Fruit fly (Drosophila melanogaster): ENCODE data around the gene Cp7Fc.
A peak's percentile ranks its signal among the peaks of the same experiment; 100 is the strongest.

The Cp7Fc gene

dm6 chrX:8455019-8455555 is 21.8 kb upstream of the Cp7Fc start, which contains the start of gene org-1 (continued):
- TF ChIP-seq CG2678 (tag; optimal IDR thresholded peaks at IDR 0.05) (peak; percentile 95), schlank (tag; optimal IDR thresholded peaks at IDR 0.05) (peak; percentile 70), gsb (GFP tag; IDR thresholded peaks at IDR 0.05) (peak; percentile 94), CG3065 (GFP tag; optimal IDR thresholded peaks at IDR 0.05) (peak; percentile 89), Chrac-16 (GFP tag; optimal IDR thresholded peaks at IDR 0.05) (peak; percentile 96), crc (GFP tag; optimal IDR thresholded peaks at IDR 0.05) (peak; percentile 60), CG10565 (GFP tag; optimal IDR thresholded peaks at IDR 0.05) (peak; percentile 57), NK7.1 (GFP tag; optimal IDR thresholded peaks at IDR 0.05) (peak; percentile 75), nerfin-2 (GFP tag; IDR thresholded peaks at IDR 0.05; ENCODE audit: partially characterized antibody) (no peak), sob (GFP tag; IDR thresholded peaks at IDR 0.05) (peak; percentile 96), Six4 (GFP tag; optimal IDR thresholded peaks at IDR 0.05) (peak; percentile 93), Dek (tag; optimal IDR thresholded peaks at IDR 0.05) (peak; percentile 91), pan (optimal IDR thresholded peaks at IDR 0.05) (no peak), pan (GFP tag; optimal IDR thresholded peaks at IDR 0.05 in 1 of 2, IDR thresholded peaks at IDR 0.05 in 1 of 2) (peak in 1 of 2 experiments; percentile 97), CG17361 (GFP tag; IDR thresholded peaks at IDR 0.05) (peak; percentile 93), CG11398 (GFP tag; optimal IDR thresholded peaks at IDR 0.05) (peak; percentile 45), zfh2 (GFP tag; optimal IDR thresholded peaks at IDR 0.05) (peak; percentile 37), nom (GFP tag; optimal IDR thresholded peaks at IDR 0.05) (peak; percentile 84), wdn (GFP tag; IDR thresholded peaks at IDR 0.05) (peak; percentile 90), CG42726 (GFP tag; IDR thresholded peaks at IDR 0.05; ENCODE audit: partially characterized antibody) (0 out of 2 replicates have a peak, but pooled peaks have one; percentile 13), Lhr (GFP tag; optimal IDR thresholded peaks at IDR 0.05) (peak; percentile 85), CG17568 (GFP tag; optimal IDR thresholded peaks at IDR 0.05) (peak; percentile 90), ATbp (GFP tag; optimal IDR thresholded peaks at IDR 0.05) (peak; percentile 91), pros (GFP tag; optimal IDR thresholded peaks at IDR 0.05) (peak; percentile 23), Hr51 (GFP tag; optimal IDR thresholded peaks at IDR 0.05) (peak; percentile 79 to 92), usp (GFP tag; optimal IDR thresholded peaks at IDR 0.05) (no peak), CG8089 (GFP tag; optimal IDR thresholded peaks at IDR 0.05) (peak; percentile 80), CG10267 (tag; optimal IDR thresholded peaks at IDR 0.05) (peak; percentile 90), CG3407 (GFP tag; optimal IDR thresholded peaks at IDR 0.05) (peak; percentile 93), HLH54F (GFP tag; optimal IDR thresholded peaks at IDR 0.05) (peak; percentile 73), CG4730 (GFP tag; IDR thresholded peaks at IDR 0.05) (peak; percentile 97), CG11560 (tag; IDR thresholded peaks at IDR 0.05) (peak; percentile 90), CG16779 (GFP tag; IDR thresholded peaks at IDR 0.05) (peak; percentile 82), wek (GFP tag; optimal IDR thresholded peaks at IDR 0.05) (peak; percentile 74), maf-S (GFP tag; optimal IDR thresholded peaks at IDR 0.05) (peak; percentile 72), HLHmδ (GFP tag; optimal IDR thresholded peaks at IDR 0.05) (peak; percentile 7), ewg (GFP tag; optimal IDR thresholded peaks at IDR 0.05) (peak; percentile 88), MTF-1 (GFP tag; optimal IDR thresholded peaks at IDR 0.05; ENCODE audit: borderline replicate concordance) (peak; percentile 91), pzg (GFP tag; optimal IDR thresholded peaks at IDR 0.05) (no peak), nau (GFP tag; optimal IDR thresholded peaks at IDR 0.05) (peak; percentile 86), Oli (tag; optimal IDR thresholded peaks at IDR 0.05) (peak; percentile 95), z (GFP tag; IDR thresholded peaks at IDR 0.05) (peak; percentile 82), Pdp1 (GFP tag; optimal IDR thresholded peaks at IDR 0.05) (peak; percentile 87 to 93), Hr78 (GFP tag; optimal IDR thresholded peaks at IDR 0.05) (peak in 1 of 2 experiments; percentile 77), ken (GFP tag; IDR thresholded peaks at IDR 0.05) (peak; percentile 98), CG2202 (tag; optimal IDR thresholded peaks at IDR 0.05) (peak; percentile 90), CG12155 (GFP tag; optimal IDR thresholded peaks at IDR 0.05) (peak; percentile 90), CG7271 (tag; optimal IDR thresholded peaks at IDR 0.05) (peak; percentile 79), CG6765 (GFP tag; optimal IDR thresholded peaks at IDR 0.05) (peak; percentile 73)
